Worm (Caenorhabditis elegans): ENCODE results near the gene C09G9.8.

DNA sequence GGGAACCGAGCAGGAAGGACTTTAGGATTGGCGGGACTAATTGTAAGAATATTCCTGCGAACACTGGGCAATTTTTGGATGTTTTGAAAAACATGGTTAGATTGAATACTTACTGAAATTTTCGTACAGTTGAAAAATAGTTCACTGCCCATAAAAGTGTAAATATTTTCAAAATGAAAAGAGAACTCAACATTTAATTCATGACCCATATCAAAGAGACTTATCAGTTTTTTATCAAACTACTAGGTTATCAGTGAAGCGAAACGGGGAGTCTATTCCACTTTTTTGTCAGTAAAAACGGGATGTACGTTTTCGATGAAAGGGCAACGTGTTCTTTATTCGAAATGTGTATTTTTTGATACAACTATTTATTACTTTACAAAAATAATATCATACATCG is 35.4 kb upstream of the C09G9.8 start:
- TF ChIP-seq skn-1 (tag; optimal IDR thresholded peaks at IDR 0.05) (no peak), mdl-1 (tag; optimal IDR thresholded peaks at IDR 0.05) (no peak), swsn-7 (tag; optimal IDR thresholded peaks at IDR 0.05) (no peak), rnt-1 (tag; optimal IDR thresholded peaks at IDR 0.05) (no peak), egl-13 (tag; optimal IDR thresholded peaks at IDR 0.05) (no peak), lin-39 (tag; optimal IDR thresholded peaks at IDR 0.05) (no peak), nhr-76 (tag; optimal IDR thresholded peaks at IDR 0.05) (no peak), nhr-237 (tag; optimal IDR thresholded peaks at IDR 0.05) (no peak), snu-23 (GFP tag; optimal IDR thresholded peaks at IDR 0.05) (no peak), unc-30 (tag; optimal IDR thresholded peaks at IDR 0.05) (no peak), Y116A8C.19 (tag; optimal IDR thresholded peaks at IDR 0.05; ENCODE audit: borderline replicate concordance) (no peak), ceh-82 (tag; optimal IDR thresholded peaks at IDR 0.05) (no peak), ztf-11 (tag; optimal IDR thresholded peaks at IDR 0.05) (no peak), blmp-1 (tag; optimal IDR thresholded peaks at IDR 0.05) (no peak)

Data from whole organism, L1 larva.